Fruit fly (Drosophila melanogaster): ENCODE measurements around the gene Usp32.

DNA sequence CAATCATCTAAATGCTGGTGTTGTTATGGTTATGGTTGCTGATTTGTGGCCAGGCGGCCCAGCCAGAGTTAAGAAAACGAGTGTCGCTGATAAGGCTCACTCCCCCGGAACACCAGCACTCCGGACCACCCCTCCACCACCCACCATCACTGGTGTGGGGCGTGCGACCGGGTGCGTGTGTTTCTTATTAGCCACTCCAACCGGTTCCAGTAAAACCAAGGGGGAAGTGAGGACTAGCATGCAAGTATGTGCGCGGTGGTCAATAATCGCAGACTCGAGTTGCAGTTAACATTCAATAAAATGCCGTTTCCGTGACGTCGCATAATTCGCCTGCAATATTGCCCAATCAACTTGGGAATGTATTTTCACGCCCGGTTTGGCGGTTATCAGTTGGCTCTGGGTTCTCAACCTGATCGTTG lies 1.5 kb downstream of the Usp32 start:
- TF ChIP-seq CG12942 (GFP tag; optimal IDR thresholded peaks at IDR 0.05), result no peak
- TF ChIP-seq Antp (GFP tag; optimal IDR thresholded peaks at IDR 0.05), result no peak
- TF ChIP-seq knrl (GFP tag; IDR thresholded peaks at IDR 0.05; ENCODE audit: partially characterized antibody), result no peak
- no peak for TF ChIP-seq CG6854 (GFP tag; optimal IDR thresholded peaks at IDR 0.05)
- no peak for TF ChIP-seq scrt (GFP tag; optimal IDR thresholded peaks at IDR 0.05)
- TF ChIP-seq D19B (GFP tag; optimal IDR thresholded peaks at IDR 0.05), result no peak
- no peak for TF ChIP-seq pum (GFP tag; optimal IDR thresholded peaks at IDR 0.05)
- no peak for TF ChIP-seq Fer1 (GFP tag; optimal IDR thresholded peaks at IDR 0.05)
- no peak for TF ChIP-seq Hsf (GFP tag; optimal IDR thresholded peaks at IDR 0.05)
- no peak for TF ChIP-seq Dll (GFP tag; IDR thresholded peaks at IDR 0.05; ENCODE audit: partially characterized antibody)
- TF ChIP-seq btn (GFP tag; optimal IDR thresholded peaks at IDR 0.05), result no peak
- no peak for TF ChIP-seq ewg (GFP tag; optimal IDR thresholded peaks at IDR 0.05)
- no peak for TF ChIP-seq Dek (tag; optimal IDR thresholded peaks at IDR 0.05)
- TF ChIP-seq CG30020 (tag; optimal IDR thresholded peaks at IDR 0.05), result no peak

All from whole organism, embryonic.